Fruit fly (Drosophila melanogaster) whole organism, wandering third instar larva: ENCODE measurements around the gene CG31176.

ENCODE experiments used
- CG32264 ChIP-seq: fragments of 200-800 bp; sonication (Bioruptor generic); optimal IDR thresholded peaks from 2 replicates; lab custom pipeline; 2016; ENCODE audit warnings: missing biosample characterization, missing genetic modification characterization
- CG9705 ChIP-seq: fragments of 200-800 bp; sonication (Bioruptor generic); optimal IDR thresholded peaks from 2 replicates; lab custom pipeline; 2018; ENCODE audit warnings: missing biosample characterization, mild to moderate bottlenecking, missing genetic modification characterization
- CrebA ChIP-seq: fragments of 200-800 bp; sonication (Bioruptor generic); optimal IDR thresholded peaks from 2 replicates; lab custom pipeline; 2016; ENCODE audit warnings: missing biosample characterization, mild to moderate bottlenecking, missing genetic modification characterization, borderline replicate concordance
- Dfd ChIP-seq: fragments of >200 bp; optimal IDR thresholded peaks from 2 replicates; lab custom pipeline; 2017; ENCODE audit warnings: missing biosample characterization, missing genetic modification characterization
- OdsH ChIP-seq: fragments of 200-800 bp; sonication (Bioruptor generic); optimal IDR thresholded peaks from 2 replicates; lab custom pipeline; 2016; ENCODE audit warnings: missing biosample characterization, mild to moderate bottlenecking, missing genetic modification characterization
- br ChIP-seq: fragments of 200-800 bp; sonication (Bioruptor generic); optimal IDR thresholded peaks from 2 replicates; lab custom pipeline; 2016; ENCODE audit warnings: missing biosample characterization, missing genetic modification characterization
- brk ChIP-seq: fragments of 200-800 bp; sonication (Bioruptor generic); optimal IDR thresholded peaks from 2 replicates; lab custom pipeline; 2016; ENCODE audit warnings: missing biosample characterization, mild to moderate bottlenecking, missing genetic modification characterization
- fru ChIP-seq: fragments of 200-800 bp; sonication (Bioruptor generic); optimal IDR thresholded peaks from 3 replicates; lab custom pipeline; 2016; ENCODE audit warnings: missing biosample characterization, mild to moderate bottlenecking, missing genetic modification characterization
- pan ChIP-seq: fragments of >200 bp; optimal IDR thresholded peaks from 2 replicates; lab custom pipeline; 2017
- psq ChIP-seq: fragments of 200-800 bp; sonication (Bioruptor generic); optimal IDR thresholded peaks from 3 replicates; lab custom pipeline; 2017; ENCODE audit warnings: missing biosample characterization, mild to moderate bottlenecking, missing genetic modification characterization, moderate library complexity
- tai ChIP-seq: sonication (Bioruptor generic); optimal IDR thresholded peaks from 2 replicates; lab custom pipeline; 2016; ENCODE audit warnings: missing biosample characterization, missing genetic modification characterization
- usp ChIP-seq: fragments of >200 bp; optimal IDR thresholded peaks from 2 replicates; lab custom pipeline; 2017; ENCODE audit warnings: missing biosample characterization, missing genetic modification characterization
- woc ChIP-seq: sonication (Bioruptor generic); optimal IDR thresholded peaks from 2 replicates; lab custom pipeline; 2016; ENCODE audit warnings: missing biosample characterization, mild to moderate bottlenecking, missing genetic modification characterization

- TF ChIP-seq woc (GFP tag; lab: Kevin White, UChicago) = no peak
- no peak for TF ChIP-seq fru (GFP tag; lab: Kevin White, UChicago)
- TF ChIP-seq pan = no peak
- no peak for TF ChIP-seq tai (GFP tag; lab: Kevin White, UChicago)
- no peak for TF ChIP-seq psq (GFP tag; lab: Kevin White, UChicago)
- no peak for TF ChIP-seq usp (GFP tag; lab: Kevin White, UChicago)
- TF ChIP-seq CG9705 = no peak
- TF ChIP-seq br (GFP tag; lab: Kevin White, UChicago) = no peak
- no peak for TF ChIP-seq brk (GFP tag; lab: Kevin White, UChicago)
- no peak for TF ChIP-seq Dfd
- no peak for TF ChIP-seq OdsH
- TF ChIP-seq CG32264 (GFP tag; lab: Kevin White, UChicago) = no peak
- no peak for TF ChIP-seq CrebA
Observed at dm6 chr3R:21633781-21634102, 85.7 kb downstream of the CG31176 start.
